Worm (Caenorhabditis elegans): ENCODE data around the gene frpr-15.

- TF ChIP-seq ceh-13 (GFP tag; optimal IDR thresholded peaks at IDR 0.05) (no peak), ama-1 (optimal IDR thresholded peaks at IDR 0.05) (no peak)
These were observed 35.4 kb upstream of the frpr-15 start, which contains the start of gene F56H9.8 for ce11 chrV:12644500-12644899.
